Fruit fly (Drosophila melanogaster): ENCODE measurements around the gene CG4842.
A peak's percentile ranks its signal among the peaks of the same experiment; 100 is the strongest.

The CG4842 gene

dm6 chr3L:16380770-16381169, 12.6 kb downstream of the CG4842 start (continued):
- TF ChIP-seq CG3838 (GFP tag; optimal IDR thresholded peaks at IDR 0.05) (no peak), CG3995 (GFP tag; optimal IDR thresholded peaks at IDR 0.05) (peak; percentile 1), tll (GFP tag; optimal IDR thresholded peaks at IDR 0.05) (no peak), Fer2 (tag; optimal IDR thresholded peaks at IDR 0.05) (peak; percentile 64), phol (tag; optimal IDR thresholded peaks at IDR 0.05) (peak; percentile 61), CG12744 (GFP tag; optimal IDR thresholded peaks at IDR 0.05) (peak; percentile 10), stwl (tag; optimal IDR thresholded peaks at IDR 0.05) (no peak), cas (GFP tag; IDR thresholded peaks at IDR 0.05) (no peak), CG11398 (GFP tag; optimal IDR thresholded peaks at IDR 0.05) (peak; percentile 36), mirr (GFP tag; optimal IDR thresholded peaks at IDR 0.05) (no peak), CG30431 (GFP tag; optimal IDR thresholded peaks at IDR 0.05) (no peak), tna (GFP tag; IDR thresholded peaks at IDR 0.05; ENCODE audit: partially characterized antibody) (no peak), org-1 (GFP tag; optimal IDR thresholded peaks at IDR 0.05) (peak; percentile 50), CG11456 (GFP tag; IDR thresholded peaks at IDR 0.05) (no peak), CG10565 (GFP tag; optimal IDR thresholded peaks at IDR 0.05) (no peak), CG7271 (tag; optimal IDR thresholded peaks at IDR 0.05) (no peak), pum (GFP tag; optimal IDR thresholded peaks at IDR 0.05) (peak; percentile 64), CG18599 (GFP tag; optimal IDR thresholded peaks at IDR 0.05) (no peak), CG12942 (GFP tag; optimal IDR thresholded peaks at IDR 0.05) (peak; percentile 42), HmgZ (tag; optimal IDR thresholded peaks at IDR 0.05) (peak; percentile 70), CG13296 (GFP tag; optimal IDR thresholded peaks at IDR 0.05) (peak; percentile 76), HLHmδ (GFP tag; optimal IDR thresholded peaks at IDR 0.05) (no peak), CG18619 (GFP tag; optimal IDR thresholded peaks at IDR 0.05) (peak; percentile 63), sr (GFP tag; IDR thresholded peaks at IDR 0.05) (no peak), cwo (GFP tag; optimal IDR thresholded peaks at IDR 0.05) (no peak), CoRest (tag; optimal IDR thresholded peaks at IDR 0.05) (peak; percentile 73), CG9932 (GFP tag; IDR thresholded peaks at IDR 0.05) (peak; percentile 79), Chrac-16 (GFP tag; optimal IDR thresholded peaks at IDR 0.05) (peak; percentile 69), esg (GFP tag; conservative IDR thresholded peaks at IDR 0.05) (peak; percentile 48; the same call in 1 of the 2 replicates), zf30C (GFP tag; optimal IDR thresholded peaks at IDR 0.05) (no peak), Taf1 (GFP tag; IDR thresholded peaks at IDR 0.05) (peak; percentile 53), ewg (GFP tag; optimal IDR thresholded peaks at IDR 0.05) (peak; percentile 27), lilli (GFP tag; optimal IDR thresholded peaks at IDR 0.05) (peak; percentile 76), CrebB (tag; optimal IDR thresholded peaks at IDR 0.05) (peak; percentile 44), CG10654 (GFP tag; optimal IDR thresholded peaks at IDR 0.05) (peak; percentile 30), stc (GFP tag; IDR thresholded peaks at IDR 0.05) (0 out of 2 replicates have a peak, but pooled peaks have one; percentile 7), CG34224 (GFP tag; IDR thresholded peaks at IDR 0.05; ENCODE audit: partially characterized antibody) (no peak), CG4617 (GFP tag; optimal IDR thresholded peaks at IDR 0.05; ENCODE audit: borderline replicate concordance) (no peak), CG1832 (GFP tag; optimal IDR thresholded peaks at IDR 0.05) (no peak), sc (optimal IDR thresholded peaks at IDR 0.05) (no peak), sc (GFP tag; optimal IDR thresholded peaks at IDR 0.05) (no peak), H2.0 (GFP tag; IDR thresholded peaks at IDR 0.05) (no peak), CG9727 (GFP tag; optimal IDR thresholded peaks at IDR 0.05) (peak; percentile 63), Nf-YA (GFP tag; IDR thresholded peaks at IDR 0.05) (no peak), Atf-2 (GFP tag; optimal IDR thresholded peaks at IDR 0.05) (peak; percentile 25), danr (GFP tag; IDR thresholded peaks at IDR 0.05) (peak; percentile 61), CG30020 (tag; optimal IDR thresholded peaks at IDR 0.05) (peak; percentile 8), cad (GFP tag; optimal IDR thresholded peaks at IDR 0.05) (no peak), fu2 (GFP tag; optimal IDR thresholded peaks at IDR 0.05) (peak; percentile 50), Dip3 (GFP tag; optimal IDR thresholded peaks at IDR 0.05) (peak; percentile 45), CG32772 (GFP tag; IDR thresholded peaks at IDR 0.05) (no peak)

Measured in whole organism, embryonic.